Worm (Caenorhabditis elegans) whole organism, mixed stage, embryonic: ENCODE measurements around the gene lin-39.

Experiments used
- M03D4.4 ChIP-seq: sonication (generic microtip); optimal IDR thresholded peaks from 2 replicates; lab custom pipeline; 2017; ENCODE audit warnings: mild to moderate bottlenecking, missing genetic modification characterization, missing compliant biosample characterization
- bed-3 ChIP-seq: fragments of 200-800 bp; sonication (Bioruptor generic); optimal IDR thresholded peaks from 3 replicates; lab custom pipeline; 2018; ENCODE audit warnings: mild to moderate bottlenecking, missing genetic modification characterization, moderate library complexity, missing compliant biosample characterization
- blmp-1 ChIP-seq: fragments of 150-350 bp; optimal IDR thresholded peaks from 2 replicates; lab custom pipeline; 2014; ENCODE audit warnings: missing biosample characterization, missing genetic modification characterization
- ces-1 ChIP-seq: fragments of 150-350 bp; optimal IDR thresholded peaks from 2 replicates; lab custom pipeline; 2014; ENCODE audit warnings: missing biosample characterization, missing genetic modification reagents, missing genetic modification characterization
- cnd-1 ChIP-seq: fragments of 200-800 bp; sonication (Bioruptor generic); optimal IDR thresholded peaks from 2 replicates; lab custom pipeline; 2018; ENCODE audit warnings: mild to moderate bottlenecking, missing genetic modification characterization, missing compliant biosample characterization
- elt-1 ChIP-seq: sonication (generic microtip); optimal IDR thresholded peaks from 2 replicates; lab custom pipeline; 2017; ENCODE audit warnings: missing genetic modification characterization, mild to moderate bottlenecking, missing compliant biosample characterization, antibody characterized with exemption, moderate library complexity, borderline replicate concordance; ENCODE audit not compliant: insufficient read depth
- elt-3 ChIP-seq: fragments of 150-350 bp; optimal IDR thresholded peaks from 2 replicates; lab custom pipeline; 2014; ENCODE audit warnings: missing biosample characterization, missing genetic modification characterization
- flh-1 ChIP-seq: fragments of 200-800 bp; sonication (Bioruptor generic); optimal IDR thresholded peaks from 2 replicates; lab custom pipeline; 2018; ENCODE audit warnings: mild to moderate bottlenecking, missing genetic modification characterization, moderate library complexity, missing compliant biosample characterization
- ham-2 ChIP-seq: fragments of 200-800 bp; sonication (Bioruptor generic); optimal IDR thresholded peaks from 2 replicates; lab custom pipeline; 2018; ENCODE audit warnings: mild to moderate bottlenecking, missing genetic modification characterization, missing compliant biosample characterization
- hlh-1 ChIP-seq: fragments of 150-350 bp; optimal IDR thresholded peaks from 2 replicates; lab custom pipeline; 2014; ENCODE audit warnings: missing biosample characterization, missing genetic modification reagents, missing genetic modification characterization
- lin-13 ChIP-seq: fragments of 150-350 bp; optimal IDR thresholded peaks from 2 replicates; lab custom pipeline; 2014; ENCODE audit warnings: missing biosample characterization, missing genetic modification characterization
- lin-32 ChIP-seq: fragments of 200-800 bp; sonication (Bioruptor generic); optimal IDR thresholded peaks from 2 replicates; lab custom pipeline; 2018; ENCODE audit warnings: mild to moderate bottlenecking, missing genetic modification characterization, missing compliant biosample characterization
- lsy-2 ChIP-seq: fragments of 150-350 bp; optimal IDR thresholded peaks from 2 replicates; lab custom pipeline; 2014; ENCODE audit warnings: missing biosample characterization, missing genetic modification characterization
- mab-5 ChIP-seq: fragments of 150-350 bp; optimal IDR thresholded peaks from 2 replicates; lab custom pipeline; 2014; ENCODE audit warnings: missing biosample characterization, missing genetic modification characterization
- mep-1 ChIP-seq: fragments of 150-350 bp; optimal IDR thresholded peaks from 2 replicates; lab custom pipeline; 2017; ENCODE audit warnings: missing biosample characterization, missing genetic modification reagents, missing genetic modification characterization, inconsistent platforms
- nhr-12 ChIP-seq: fragments of 150-350 bp; optimal IDR thresholded peaks from 2 replicates; lab custom pipeline; 2014; ENCODE audit warnings: missing biosample characterization, missing genetic modification characterization
- nhr-2 ChIP-seq: fragments of 150-350 bp; optimal IDR thresholded peaks from 2 replicates; lab custom pipeline; 2014; ENCODE audit warnings: missing biosample characterization, missing genetic modification characterization
- nhr-237 ChIP-seq: fragments of 150-350 bp; optimal IDR thresholded peaks from 2 replicates; lab custom pipeline; 2014; ENCODE audit warnings: missing biosample characterization, missing genetic modification characterization
- nhr-28 ChIP-seq: fragments of 150-350 bp; optimal IDR thresholded peaks from 2 replicates; lab custom pipeline; 2014; ENCODE audit warnings: missing biosample characterization, missing genetic modification characterization
- nhr-76 ChIP-seq: sonication (generic microtip); optimal IDR thresholded peaks from 2 replicates; lab custom pipeline; 2017; ENCODE audit warnings: missing biosample characterization, missing genetic modification characterization
- pha-4 ChIP-seq: fragments of 150-350 bp; optimal IDR thresholded peaks from 2 replicates; lab custom pipeline; 2018; ENCODE audit warnings: missing biosample characterization, missing genetic modification reagents, missing genetic modification characterization
- sem-2 ChIP-seq: fragments of 200-800 bp; sonication (Bioruptor generic); optimal IDR thresholded peaks from 2 replicates; lab custom pipeline; 2018; ENCODE audit warnings: mild to moderate bottlenecking, missing genetic modification characterization, missing compliant biosample characterization
- sptf-1 ChIP-seq: sonication (generic microtip); optimal IDR thresholded peaks from 2 replicates; lab custom pipeline; 2017; ENCODE audit warnings: mild to moderate bottlenecking, missing genetic modification characterization, moderate library complexity, missing compliant biosample characterization
- unc-120 ChIP-seq: sonication (generic microtip); optimal IDR thresholded peaks from 2 replicates; lab custom pipeline; 2017; ENCODE audit warnings: missing genetic modification characterization, missing compliant biosample characterization; ENCODE audit not compliant: poor library complexity, severe bottlenecking
- unc-39 ChIP-seq: fragments of 150-350 bp; optimal IDR thresholded peaks from 2 replicates; lab custom pipeline; 2014; ENCODE audit warnings: missing biosample characterization, missing genetic modification characterization
- unc-62 ChIP-seq: fragments of 150-350 bp; optimal IDR thresholded peaks from 2 replicates; lab custom pipeline; 2014; ENCODE audit warnings: missing biosample characterization, missing genetic modification reagents, missing genetic modification characterization
- zip-8 ChIP-seq: fragments of 150-350 bp; optimal IDR thresholded peaks from 2 replicates; lab custom pipeline; 2014; ENCODE audit warnings: missing biosample characterization, missing genetic modification characterization
- ztf-11 ChIP-seq: fragments of 150-350 bp; optimal IDR thresholded peaks from 2 replicates; lab custom pipeline; 2014; ENCODE audit warnings: missing biosample characterization, missing genetic modification characterization

Gene lin-39

ce11 chrIII:7548963-7549362 lies 12.5 kb upstream of the lin-39 start:
- TF ChIP-seq hlh-1 (tag; lab: Kevin White, UChicago) (peak; percentile 78), unc-62 (GFP tag; lab: Kevin White, UChicago) (peak; percentile 96), unc-120 (tag; lab: Kevin White, UChicago) (peak; percentile 50), elt-3 (no peak), cnd-1 (tag; lab: Kevin White, UChicago) (peak; percentile 14), lsy-2 (no peak)

ce11 chrIII:7545189-7545588 lies 8.8 kb upstream of the lin-39 start:
- TF ChIP-seq unc-62 (GFP tag; lab: Kevin White, UChicago) (peak; percentile 74), lin-32 (GFP tag; lab: Kevin White, UChicago) (no peak), unc-120 (tag; lab: Kevin White, UChicago) (peak; percentile 83), ham-2 (GFP tag; lab: Kevin White, UChicago) (no peak), lsy-2 (no peak), hlh-1 (tag; lab: Kevin White, UChicago) (peak; percentile 93)

- TF ChIP-seq lin-13 (tag; lab: Kevin White, UChicago) (no peak), unc-62 (GFP tag; lab: Kevin White, UChicago) (peak; percentile 82), unc-120 (tag; lab: Kevin White, UChicago) (peak; percentile 1), blmp-1 (tag; lab: Kevin White, UChicago) (no peak), hlh-1 (tag; lab: Kevin White, UChicago) (peak; percentile 71), mab-5 (tag; lab: Kevin White, UChicago) (peak; percentile 61), sem-2 (GFP tag; lab: Kevin White, UChicago) (no peak), nhr-28 (tag; lab: Kevin White, UChicago) (no peak), ztf-11 (tag; lab: Kevin White, UChicago) (no peak)
These were observed 7.8 kb upstream of the lin-39 start for ce11 chrIII:7544211-7544610.

- no peak for TF ChIP-seq M03D4.4
- no peak for TF ChIP-seq bed-3 (GFP tag; lab: Kevin White, UChicago)
- no peak for TF ChIP-seq nhr-12 (tag; lab: Kevin White, UChicago)
- no peak for TF ChIP-seq pha-4 (tag; lab: Kevin White, UChicago)
- no peak for TF ChIP-seq flh-1
- TF ChIP-seq nhr-76 (tag; lab: Kevin White, UChicago), result no peak
- TF ChIP-seq ces-1 (GFP tag; lab: Kevin White, UChicago), result no peak
- no peak for TF ChIP-seq unc-39
- TF ChIP-seq unc-120 (tag; lab: Kevin White, UChicago), result no peak
- no peak for TF ChIP-seq elt-1
- TF ChIP-seq sem-2 (GFP tag; lab: Kevin White, UChicago), result no peak
- no peak for TF ChIP-seq nhr-237 (tag; lab: Kevin White, UChicago)
- TF ChIP-seq, all 35 proteins: peak for 0
These were observed 5.6 kb upstream of the lin-39 start for ce11 chrIII:7542037-7542436.

ce11 chrIII:7535347-7535746 lies 1.1 kb downstream of the lin-39 start:
- TF ChIP-seq lin-13 (tag; lab: Kevin White, UChicago), result no peak
- TF ChIP-seq, all 35 proteins: peak for 0

- TF ChIP-seq mep-1 (no peak), elt-3 (no peak), bed-3 (GFP tag; lab: Kevin White, UChicago) (no peak), nhr-76 (tag; lab: Kevin White, UChicago) (no peak), ham-2 (GFP tag; lab: Kevin White, UChicago) (no peak), lsy-2 (peak; percentile 29), nhr-2 (tag; lab: Kevin White, UChicago) (no peak), sptf-1 (tag; lab: Kevin White, UChicago) (no peak), elt-1 (no peak), unc-62 (GFP tag; lab: Kevin White, UChicago) (peak; percentile 82), M03D4.4 (no peak), cnd-1 (tag; lab: Kevin White, UChicago) (no peak), lin-32 (GFP tag; lab: Kevin White, UChicago) (no peak), hlh-1 (tag; lab: Kevin White, UChicago) (peak; percentile 45), mab-5 (tag; lab: Kevin White, UChicago) (no peak), nhr-12 (tag; lab: Kevin White, UChicago) (no peak), unc-120 (tag; lab: Kevin White, UChicago) (peak; percentile 45), zip-8 (tag; lab: Kevin White, UChicago) (no peak)
These were observed 1.8 kb downstream of the lin-39 start for ce11 chrIII:7534648-7535047.
